Worm (Caenorhabditis elegans) whole organism, L3 larva: ENCODE measurements around the gene EGAP9.4.

Experiments
- fkh-10 ChIP-seq: sonication (generic microtip); optimal IDR thresholded peaks from 2 replicates; lab custom pipeline; 2017; ENCODE audit warnings: missing biosample characterization, missing genetic modification reagents, missing genetic modification characterization
- nhr-11 ChIP-seq: fragments of 150-350 bp; optimal IDR thresholded peaks from 2 replicates; lab custom pipeline; 2014; ENCODE audit warnings: missing biosample characterization, missing genetic modification characterization

DNA sequence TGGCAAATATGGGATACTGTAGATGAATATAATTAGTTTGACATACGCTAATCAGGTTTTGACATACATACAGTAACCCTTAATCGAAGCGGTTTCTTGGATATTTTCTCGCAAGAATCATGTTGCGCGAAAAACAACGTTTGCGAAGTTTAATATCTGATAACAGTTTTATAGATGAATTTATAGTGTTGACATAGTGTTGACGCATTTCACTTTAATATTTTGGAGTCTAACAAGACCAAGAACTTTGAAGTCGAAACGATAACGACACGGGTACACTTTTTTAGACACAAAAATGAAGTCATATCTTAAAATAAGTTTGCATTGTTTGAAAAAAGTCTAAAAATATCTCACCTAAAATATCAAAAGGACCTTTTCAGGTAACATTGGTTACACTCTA, 39.6 kb downstream of the EGAP9.4 start:
- TF ChIP-seq nhr-11 (tag; lab: Kevin White, UChicago) (no peak), fkh-10 (GFP tag; lab: Kevin White, UChicago) (no peak)
